Fruit fly (Drosophila melanogaster): ENCODE measurements around the gene Cyp4ac2.
A peak's percentile ranks its signal among the peaks of the same experiment; 100 is the strongest.

Gene Cyp4ac2

DNA sequence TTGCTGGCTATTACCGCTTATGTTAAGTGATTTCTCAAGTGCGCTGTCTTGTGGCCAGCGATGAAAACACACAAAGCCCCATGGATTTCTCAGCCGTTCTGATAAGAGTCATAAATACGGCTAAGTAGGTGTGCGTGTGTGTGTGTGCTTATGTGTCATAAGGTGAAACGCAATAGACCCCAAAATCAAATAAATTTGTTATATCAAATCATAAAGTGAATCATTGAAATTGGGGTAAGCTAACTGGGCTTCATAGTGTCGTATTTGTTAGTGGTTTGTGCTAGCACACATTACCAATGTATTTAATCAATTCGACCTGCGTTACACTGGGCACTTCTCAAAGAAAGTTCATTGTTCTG lies 33.4 kb downstream of the Cyp4ac2 start:
- no peak for TF ChIP-seq tj (GFP tag; optimal IDR thresholded peaks at IDR 0.05)
- TF ChIP-seq cic (GFP tag; optimal IDR thresholded peaks at IDR 0.05), result peak; percentile 17

DNA sequence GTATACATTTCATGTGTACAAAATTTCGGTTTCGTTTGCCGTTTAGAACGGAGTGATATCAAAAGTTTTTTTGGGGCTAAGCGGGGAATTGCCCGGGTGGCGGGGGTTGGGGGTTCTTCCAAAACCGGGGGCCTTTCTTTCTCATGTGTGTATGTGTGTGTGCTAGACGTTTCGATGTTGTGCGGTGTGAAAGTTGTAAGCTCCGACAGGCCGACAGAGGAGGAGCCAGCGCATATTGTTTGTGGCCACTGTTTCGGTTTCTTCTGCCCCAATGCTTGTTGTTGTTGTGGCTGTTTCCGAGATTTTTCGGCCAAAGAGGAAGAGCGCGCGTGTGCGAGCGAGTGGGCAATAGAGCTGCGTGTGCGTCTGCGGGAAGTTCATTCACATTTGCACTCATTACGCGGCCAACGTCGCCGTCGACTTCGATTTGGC lies 34.1 kb downstream of the Cyp4ac2 start:
- no peak for TF ChIP-seq CG12768 (GFP tag; optimal IDR thresholded peaks at IDR 0.05)
- no peak for TF ChIP-seq toe (GFP tag; optimal IDR thresholded peaks at IDR 0.05)
- no peak for TF ChIP-seq kay (GFP tag; ENCODE audit: borderline replicate concordance)

DNA sequence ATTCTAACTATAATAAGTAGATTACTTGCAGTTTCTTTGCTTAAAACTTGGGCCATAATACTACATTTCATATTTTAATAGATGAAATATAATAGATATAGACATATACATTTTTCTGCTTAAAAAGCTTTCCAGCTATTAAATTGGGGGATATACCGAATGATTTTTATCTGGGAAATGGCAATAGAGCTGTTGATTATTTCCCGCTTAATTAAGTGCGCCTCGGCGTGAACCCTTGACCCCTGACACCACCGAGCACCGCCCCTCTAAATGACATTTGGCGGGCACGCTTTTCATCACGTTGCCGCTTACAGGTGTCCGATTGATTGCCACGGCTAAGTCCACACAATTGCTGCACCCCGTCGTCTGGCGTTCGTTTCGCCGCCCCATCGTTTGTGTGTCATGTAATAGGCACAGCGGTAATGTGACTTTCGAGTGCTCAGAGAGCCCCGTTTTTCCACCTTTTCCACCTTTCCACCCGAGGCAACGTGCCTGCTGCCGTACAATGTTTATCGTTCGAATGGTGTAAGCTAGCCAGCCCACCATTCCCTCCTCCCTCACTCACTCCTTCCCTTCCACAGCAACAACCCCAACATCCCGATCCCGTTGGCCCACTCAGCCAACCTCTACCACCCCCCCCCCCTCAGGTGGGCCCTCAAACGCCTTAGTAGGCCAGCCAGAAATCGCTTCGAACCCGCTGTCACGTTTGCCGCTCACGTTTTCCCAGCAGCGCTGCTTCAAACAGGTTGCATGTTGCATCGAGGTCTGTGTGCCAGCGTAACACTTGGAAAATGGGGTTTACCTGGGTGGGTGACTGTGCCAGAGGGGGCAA lies 34.8 kb downstream of the Cyp4ac2 start:
- peak; percentile 80 for TF ChIP-seq cic (GFP tag; optimal IDR thresholded peaks at IDR 0.05)
- TF ChIP-seq Mnt (GFP tag; optimal IDR thresholded peaks at IDR 0.05), result peak; percentile 63
- peak; percentile 6 for TF ChIP-seq CG33017 (tag; optimal IDR thresholded peaks at IDR 0.05)
- no peak for TF ChIP-seq CG5204 (GFP tag; optimal IDR thresholded peaks at IDR 0.05)
- TF ChIP-seq Crg-1 (GFP tag; optimal IDR thresholded peaks at IDR 0.05), result no peak
- peak; percentile 78 for TF ChIP-seq CG12768 (GFP tag; optimal IDR thresholded peaks at IDR 0.05)
- TF ChIP-seq tj (GFP tag; optimal IDR thresholded peaks at IDR 0.05), result peak; percentile 33
- TF ChIP-seq Clk (GFP tag; optimal IDR thresholded peaks at IDR 0.05), result peak; percentile 99
- TF ChIP-seq CG1620 (GFP tag; optimal IDR thresholded peaks at IDR 0.05), result no peak
- peak; percentile 80 for TF ChIP-seq ovo (GFP tag; optimal IDR thresholded peaks at IDR 0.05)
- peak; percentile 39 for TF ChIP-seq pad (GFP tag; optimal IDR thresholded peaks at IDR 0.05)
- TF ChIP-seq CG14711 (tag; optimal IDR thresholded peaks at IDR 0.05), result no peak
- TF ChIP-seq Hr96 (GFP tag; optimal IDR thresholded peaks at IDR 0.05), result no peak
- peak; percentile 82 for TF ChIP-seq kay (GFP tag; ENCODE audit: borderline replicate concordance)

DNA sequence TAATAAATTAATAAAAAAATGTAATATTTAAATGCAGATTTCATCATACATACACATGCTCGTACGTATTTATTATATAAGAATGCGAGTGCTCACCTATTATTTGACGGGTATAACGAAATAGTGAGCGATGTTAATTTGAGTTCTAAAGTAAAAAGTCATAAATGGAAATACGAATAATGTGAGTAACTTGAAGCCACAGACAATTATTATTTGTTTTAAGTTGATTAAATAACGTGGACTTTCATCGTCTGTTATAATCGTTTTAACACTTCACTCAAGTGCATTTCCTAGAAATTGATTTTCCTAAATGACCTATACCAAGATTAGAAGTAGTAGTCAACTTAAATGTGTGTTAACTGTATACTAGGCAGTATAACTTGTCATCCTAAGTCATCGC lies 36.1 kb downstream of the Cyp4ac2 start:
- peak; percentile 46 for TF ChIP-seq toe (GFP tag; optimal IDR thresholded peaks at IDR 0.05)
- TF ChIP-seq CG1620 (GFP tag; optimal IDR thresholded peaks at IDR 0.05), result peak; percentile 1
- peak; percentile 58 for TF ChIP-seq CG12768 (GFP tag; optimal IDR thresholded peaks at IDR 0.05)
- no peak for TF ChIP-seq cic (GFP tag; optimal IDR thresholded peaks at IDR 0.05)
- TF ChIP-seq CG5204 (GFP tag; optimal IDR thresholded peaks at IDR 0.05), result peak; percentile 77
- TF ChIP-seq kay (GFP tag; ENCODE audit: borderline replicate concordance), result no peak
- TF ChIP-seq tj (GFP tag; optimal IDR thresholded peaks at IDR 0.05), result no peak
- TF ChIP-seq CG7101 (tag; optimal IDR thresholded peaks at IDR 0.05), result peak; percentile 71
- peak; percentile 67 for TF ChIP-seq CG33017 (tag; optimal IDR thresholded peaks at IDR 0.05)
- TF ChIP-seq ovo (GFP tag; optimal IDR thresholded peaks at IDR 0.05), result peak; percentile 61
- TF ChIP-seq cnc (optimal IDR thresholded peaks at IDR 0.05), result peak in 1 of 2 experiments; percentile 21
- peak; percentile 65 for TF ChIP-seq CG14711 (tag; optimal IDR thresholded peaks at IDR 0.05)
- peak; percentile 66 for TF ChIP-seq CG7045 (GFP tag; optimal IDR thresholded peaks at IDR 0.05)
- TF ChIP-seq Mnt (GFP tag; optimal IDR thresholded peaks at IDR 0.05), result no peak
- TF ChIP-seq Crg-1 (GFP tag; optimal IDR thresholded peaks at IDR 0.05), result peak; percentile 8
- TF ChIP-seq CG11617 (GFP tag; optimal IDR thresholded peaks at IDR 0.05), result peak; percentile 29
- peak; percentile 38 for TF ChIP-seq bab1 (GFP tag; optimal IDR thresholded peaks at IDR 0.05)
- no peak for TF ChIP-seq Clk (GFP tag; optimal IDR thresholded peaks at IDR 0.05)
- peak; percentile 57 for TF ChIP-seq Hr96 (GFP tag; optimal IDR thresholded peaks at IDR 0.05)
- TF ChIP-seq pad (GFP tag; optimal IDR thresholded peaks at IDR 0.05), result no peak

DNA sequence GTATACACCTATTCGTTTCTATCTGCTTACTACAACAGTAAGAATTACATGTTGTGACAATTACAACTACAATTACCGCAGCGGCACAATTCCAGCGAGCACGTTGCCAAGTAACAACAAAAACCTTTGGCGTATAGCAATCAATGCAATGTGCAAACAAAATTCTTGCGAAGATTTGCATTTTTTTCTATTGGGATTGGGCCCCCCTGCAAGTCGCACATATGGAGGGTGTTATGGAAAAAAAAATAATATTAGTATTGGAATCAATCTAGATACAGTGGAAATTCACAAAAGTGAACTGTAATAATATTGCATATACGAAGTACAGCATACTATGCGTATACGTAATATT lies 36.5 kb downstream of the Cyp4ac2 start:
- TF ChIP-seq CG1620 (GFP tag; optimal IDR thresholded peaks at IDR 0.05) (no peak), Mnt (GFP tag; optimal IDR thresholded peaks at IDR 0.05) (peak; percentile 25), pad (GFP tag; optimal IDR thresholded peaks at IDR 0.05) (no peak), kay (GFP tag; ENCODE audit: borderline replicate concordance) (peak; percentile 98), ovo (GFP tag; optimal IDR thresholded peaks at IDR 0.05) (peak; percentile 3)

DNA sequence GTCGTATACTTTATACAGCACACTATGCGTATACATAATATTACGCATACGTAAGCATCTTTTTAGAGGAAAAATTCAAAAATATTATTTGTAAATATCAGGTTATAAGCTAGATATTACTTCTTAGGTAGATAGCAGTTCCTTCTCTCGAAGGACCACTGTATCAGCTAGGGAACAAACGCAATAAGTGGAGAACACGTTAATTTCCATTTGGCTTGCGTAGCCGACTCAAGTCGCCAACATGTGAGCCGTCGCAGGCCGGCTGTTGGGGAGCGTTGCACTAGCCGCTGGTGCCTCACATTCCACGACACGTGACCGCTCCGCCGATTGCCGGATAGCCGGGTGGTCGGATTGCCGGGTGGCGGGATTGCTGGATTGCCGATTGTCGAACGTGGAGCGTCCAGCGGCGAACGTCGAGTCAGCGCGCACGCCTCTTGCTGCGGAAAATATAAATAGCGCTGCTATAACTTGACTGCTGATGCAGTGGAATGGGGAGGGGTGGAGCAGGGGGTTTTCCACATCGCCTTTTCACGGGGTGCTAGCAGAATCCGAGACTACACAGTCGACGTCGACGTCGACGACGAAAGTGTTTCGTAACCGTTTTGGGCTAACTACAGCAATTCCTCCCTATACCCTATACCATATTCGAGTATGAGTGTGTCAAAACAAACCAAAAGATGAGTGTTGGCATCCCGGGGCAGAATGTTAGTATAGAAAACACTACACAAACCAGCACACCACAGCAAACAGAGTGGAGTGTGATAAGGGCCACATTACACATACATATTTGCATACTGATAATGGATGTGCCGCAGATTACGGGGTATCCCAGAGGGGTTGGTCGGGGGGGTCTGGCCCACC lies 37.1 kb downstream of the Cyp4ac2 start:
- TF ChIP-seq CG7045 (GFP tag; optimal IDR thresholded peaks at IDR 0.05) (peak; percentile 75), toe (GFP tag; optimal IDR thresholded peaks at IDR 0.05) (peak; percentile 79), kay (GFP tag; ENCODE audit: borderline replicate concordance) (peak; percentile 95), ovo (GFP tag; optimal IDR thresholded peaks at IDR 0.05) (peak; percentile 22), CG12768 (GFP tag; optimal IDR thresholded peaks at IDR 0.05) (peak; percentile 68), CG5204 (GFP tag; optimal IDR thresholded peaks at IDR 0.05) (peak; percentile 78), Hr96 (GFP tag; optimal IDR thresholded peaks at IDR 0.05) (peak; percentile 60), tj (GFP tag; optimal IDR thresholded peaks at IDR 0.05) (peak; percentile 100), cic (GFP tag; optimal IDR thresholded peaks at IDR 0.05) (peak; percentile 93), CG7101 (tag; optimal IDR thresholded peaks at IDR 0.05) (peak; percentile 72), CG14711 (tag; optimal IDR thresholded peaks at IDR 0.05) (peak; percentile 83), Crg-1 (GFP tag; optimal IDR thresholded peaks at IDR 0.05) (peak; percentile 17), Mnt (GFP tag; optimal IDR thresholded peaks at IDR 0.05) (peak; percentile 80), CG11617 (GFP tag; optimal IDR thresholded peaks at IDR 0.05) (peak; percentile 77), CG33017 (tag; optimal IDR thresholded peaks at IDR 0.05) (peak; percentile 60), bab1 (GFP tag; optimal IDR thresholded peaks at IDR 0.05) (peak; percentile 51), CG1620 (GFP tag; optimal IDR thresholded peaks at IDR 0.05) (no peak), Clk (GFP tag; optimal IDR thresholded peaks at IDR 0.05) (peak; percentile 91), cnc (optimal IDR thresholded peaks at IDR 0.05) (peak in 1 of 2 experiments; percentile 46), pad (GFP tag; optimal IDR thresholded peaks at IDR 0.05) (peak; percentile 69)

Measured in whole organism, adult.